Fruit fly (Drosophila melanogaster) whole organism, embryonic: ENCODE data around the gene Or69a.

Source experiments
- Atf-2 ChIP-seq: fragments of 200-800 bp; sonication (Bioruptor generic); optimal IDR thresholded peaks from 2 replicates; lab custom pipeline; 2016; ENCODE audit warnings: missing biosample characterization, missing genetic modification characterization
- B-H2 ChIP-seq: fragments of 200-800 bp; sonication (Bioruptor generic); optimal IDR thresholded peaks from 2 replicates; lab custom pipeline; 2018; ENCODE audit warnings: missing biosample characterization, mild to moderate bottlenecking, missing genetic modification characterization
- CG11398 ChIP-seq: fragments of 200-800 bp; sonication (Bioruptor generic); optimal IDR thresholded peaks from 2 replicates; lab custom pipeline; 2016; ENCODE audit warnings: missing biosample characterization, missing genetic modification characterization
- CG11723 ChIP-seq: fragments of 200-800 bp; sonication (Bioruptor generic); optimal IDR thresholded peaks from 2 replicates; lab custom pipeline; 2017; ENCODE audit warnings: missing biosample characterization, mild to moderate bottlenecking, missing genetic modification characterization
- CG14441 ChIP-seq: fragments of 200-800 bp; sonication (Bioruptor generic); IDR thresholded peaks from 2 replicates; pipeline ENCODE4 v1.3.6; 2022; ENCODE audit warnings: missing biosample characterization, missing genetic modification characterization
- CG14710 ChIP-seq: fragments of 200-800 bp; sonication (Bioruptor generic); optimal IDR thresholded peaks from 3 replicates; lab custom pipeline; 2019; ENCODE audit warnings: missing biosample characterization, mild to moderate bottlenecking, missing genetic modification characterization, moderate library complexity
- CG14860 ChIP-seq: fragments of 200-800 bp; sonication (Bioruptor generic); IDR thresholded peaks from 3 replicates; pipeline ENCODE4 v1.3.6; 2022; ENCODE audit warnings: missing biosample characterization, missing genetic modification characterization; ENCODE audit not compliant: partially characterized antibody
- CG15011 ChIP-seq: fragments of 200-800 bp; sonication (Bioruptor generic); optimal IDR thresholded peaks from 3 replicates; lab custom pipeline; 2018; ENCODE audit warnings: missing biosample characterization, mild to moderate bottlenecking, missing genetic modification characterization
- CG15073 ChIP-seq: fragments of 200-800 bp; sonication (Bioruptor generic); optimal IDR thresholded peaks from 2 replicates; lab custom pipeline; 2016; ENCODE audit warnings: missing biosample characterization, missing genetic modification characterization
- CG1603 ChIP-seq: fragments of 200-800 bp; sonication (Bioruptor generic); optimal IDR thresholded peaks from 2 replicates; lab custom pipeline; 2019; ENCODE audit warnings: missing biosample characterization, mild to moderate bottlenecking, missing genetic modification characterization, moderate library complexity
- CG1647 ChIP-seq: fragments of 200-800 bp; sonication (Bioruptor generic); optimal IDR thresholded peaks from 3 replicates; lab custom pipeline; 2016; ENCODE audit warnings: missing biosample characterization, missing genetic modification characterization
- CG17328 ChIP-seq: fragments of 200-800 bp; sonication (Bioruptor generic); IDR thresholded peaks from 2 replicates; pipeline ENCODE4 v1.3.6; 2022; ENCODE audit warnings: missing biosample characterization, missing genetic modification characterization
- CG18476 ChIP-seq: fragments of 200-800 bp; sonication (Bioruptor generic); optimal IDR thresholded peaks from 2 replicates; lab custom pipeline; 2016; ENCODE audit warnings: missing biosample characterization, mild to moderate bottlenecking, missing genetic modification characterization
- CG18764 ChIP-seq: fragments of 200-800 bp; sonication (Bioruptor generic); optimal IDR thresholded peaks from 3 replicates; lab custom pipeline; 2016; ENCODE audit warnings: missing biosample characterization, missing genetic modification characterization
- CG30403 ChIP-seq: fragments of 200-800 bp; sonication (Bioruptor generic); optimal IDR thresholded peaks from 3 replicates; lab custom pipeline; 2016; ENCODE audit warnings: missing biosample characterization, missing genetic modification characterization
- CG31388 ChIP-seq: fragments of 200-800 bp; sonication (Bioruptor generic); optimal IDR thresholded peaks from 2 replicates; lab custom pipeline; 2016; ENCODE audit warnings: missing biosample characterization, missing genetic modification characterization
- CG33557 ChIP-seq: fragments of 200-800 bp; sonication (Bioruptor generic); optimal IDR thresholded peaks from 2 replicates; lab custom pipeline; 2019; ENCODE audit warnings: missing biosample characterization, mild to moderate bottlenecking, missing genetic modification characterization, moderate library complexity
- CG34422 ChIP-seq: fragments of 200-800 bp; sonication (Bioruptor generic); IDR thresholded peaks from 3 replicates; pipeline ENCODE4 v1.3.6; 2022; ENCODE audit warnings: missing biosample characterization, missing genetic modification characterization
- CG3726 ChIP-seq: fragments of 200-800 bp; sonication (Bioruptor generic); IDR thresholded peaks from 3 replicates; pipeline ENCODE4, ENCODE4 v1.3.6; 2022; ENCODE audit warnings: missing biosample characterization, missing genetic modification characterization
- CG4360 ChIP-seq: fragments of 200-800 bp; sonication (Bioruptor generic); IDR thresholded peaks from 2 replicates; pipeline ENCODE4 v1.3.6; 2022; ENCODE audit warnings: missing biosample characterization, missing genetic modification characterization
- CG43689 ChIP-seq: fragments of 200-800 bp; sonication (Bioruptor generic); IDR thresholded peaks from 2 replicates; pipeline ENCODE4 v1.3.6; 2022; ENCODE audit warnings: missing biosample characterization, missing genetic modification characterization
- CG5245 ChIP-seq: fragments of 200-800 bp; sonication (Bioruptor generic); optimal IDR thresholded peaks from 3 replicates; lab custom pipeline; 2016; ENCODE audit warnings: missing biosample characterization, missing genetic modification characterization
- CkIIα-i1 ChIP-seq: fragments of 200-800 bp; sonication (Bioruptor generic); IDR thresholded peaks from 2 replicates; pipeline ENCODE4 v1.3.6; 2022; ENCODE audit warnings: missing biosample characterization, missing genetic modification characterization
- Dref ChIP-seq: fragments of 200-800 bp; sonication (Bioruptor generic); IDR thresholded peaks from 2 replicates; pipeline ENCODE4 v1.3.6; 2022; ENCODE audit warnings: missing biosample characterization, missing genetic modification characterization
- HmgD ChIP-seq: fragments of 200-800 bp; sonication (Bioruptor generic); optimal IDR thresholded peaks from 3 replicates; lab custom pipeline; 2016; ENCODE audit warnings: missing biosample characterization, missing genetic modification characterization
- Hmx ChIP-seq: fragments of 200-800 bp; sonication (Bioruptor generic); optimal IDR thresholded peaks from 2 replicates; lab custom pipeline; 2016; ENCODE audit warnings: missing biosample characterization, missing genetic modification characterization
- NC2α ChIP-seq: fragments of 200-800 bp; sonication (Bioruptor generic); optimal IDR thresholded peaks from 2 replicates; lab custom pipeline; 2016; ENCODE audit warnings: missing biosample characterization, missing genetic modification characterization
- NK7.1 ChIP-seq: fragments of 200-800 bp; sonication (Bioruptor generic); optimal IDR thresholded peaks from 3 replicates; lab custom pipeline; 2016; ENCODE audit warnings: missing biosample characterization, missing genetic modification characterization
- Optix ChIP-seq: fragments of 200-800 bp; sonication (Bioruptor generic); IDR thresholded peaks from 3 replicates; pipeline ENCODE4 v1.3.6; 2022; ENCODE audit warnings: missing biosample characterization, missing genetic modification characterization
- Poxn ChIP-seq: fragments of 200-800 bp; sonication (Bioruptor generic); IDR thresholded peaks from 2 replicates; pipeline ENCODE4 v1.3.6; 2022; ENCODE audit warnings: missing biosample characterization, missing genetic modification characterization
- Rx ChIP-seq: fragments of 200-800 bp; sonication (Bioruptor generic); IDR thresholded peaks from 2 replicates; pipeline ENCODE4 v1.3.6; 2022; ENCODE audit warnings: missing biosample characterization, missing genetic modification characterization
- Sox102F ChIP-seq: fragments of 200-800 bp; sonication (Bioruptor generic); optimal IDR thresholded peaks from 2 replicates; lab custom pipeline; 2018; ENCODE audit warnings: missing biosample characterization, mild to moderate bottlenecking, missing genetic modification characterization, moderate library complexity
- TFAM ChIP-seq: fragments of 200-800 bp; sonication (Bioruptor generic); optimal IDR thresholded peaks from 2 replicates; lab custom pipeline; 2017; ENCODE audit warnings: missing biosample characterization, missing genetic modification characterization, inconsistent platforms
- aop ChIP-seq: fragments of 200-800 bp; sonication (Bioruptor generic); IDR thresholded peaks from 2 replicates; pipeline ENCODE4 v1.3.6; 2022; ENCODE audit warnings: missing biosample characterization, missing genetic modification characterization
- ase ChIP-seq: fragments of 200-800 bp; sonication (Bioruptor generic); IDR thresholded peaks from 3 replicates; pipeline ENCODE4 v1.3.6; 2022; ENCODE audit warnings: missing biosample characterization, missing genetic modification characterization
- caup ChIP-seq: fragments of 200-800 bp; sonication (Bioruptor generic); optimal IDR thresholded peaks from 3 replicates; lab custom pipeline; 2017; ENCODE audit warnings: missing biosample characterization, mild to moderate bottlenecking, missing genetic modification characterization, moderate library complexity; ENCODE audit not compliant: severe bottlenecking
- lbe ChIP-seq: fragments of 200-800 bp; sonication (Bioruptor generic); optimal IDR thresholded peaks from 2 replicates; lab custom pipeline; 2016; ENCODE audit warnings: missing biosample characterization, mild to moderate bottlenecking, missing genetic modification characterization
- luna ChIP-seq: fragments of 200-800 bp; sonication (Bioruptor generic); optimal IDR thresholded peaks from 2 replicates; lab custom pipeline; 2016; ENCODE audit warnings: missing biosample characterization, missing genetic modification characterization
- otp ChIP-seq: fragments of 200-800 bp; sonication (Bioruptor generic); IDR thresholded peaks from 3 replicates; pipeline ENCODE4, ENCODE4 v1.3.6; 2022; ENCODE audit warnings: missing biosample characterization, missing genetic modification characterization
- peb ChIP-seq: fragments of 200-800 bp; sonication (Bioruptor generic); IDR thresholded peaks from 2 replicates; pipeline ENCODE4 v1.3.6; 2022; ENCODE audit warnings: missing biosample characterization, missing genetic modification characterization
- prd ChIP-seq, 3 experiments: fragments of >200 bp in 2 of 3; fragments of 200-800 bp in 1 of 3; sonication (Bioruptor generic) in 1 of 3; optimal IDR thresholded peaks in 2 of 3; IDR thresholded peaks in 1 of 3; 2 replicates in 2 of 3; 3 replicates in 1 of 3; pipeline versions ENCODE4 v1.3.6 to Lab custom; 2017 to 2022; ENCODE audit warnings: missing biosample characterization in 1 of 3, missing genetic modification characterization in 1 of 3
- repo ChIP-seq: fragments of 200-800 bp; sonication (Bioruptor generic); optimal IDR thresholded peaks from 2 replicates; lab custom pipeline; 2016; ENCODE audit warnings: missing biosample characterization, missing genetic modification characterization
- shn ChIP-seq: fragments of 200-800 bp; sonication (Bioruptor generic); optimal IDR thresholded peaks from 3 replicates; lab custom pipeline; 2016; ENCODE audit warnings: missing biosample characterization, missing genetic modification characterization
- sna ChIP-seq: fragments of 200-800 bp; sonication (Bioruptor generic); IDR thresholded peaks from 2 replicates; pipeline ENCODE4 v1.3.6; 2022; ENCODE audit warnings: missing biosample characterization, missing genetic modification characterization; ENCODE audit not compliant: partially characterized antibody
- stwl ChIP-seq: fragments of 200-800 bp; sonication (Bioruptor generic); optimal IDR thresholded peaks from 3 replicates; lab custom pipeline; 2018; ENCODE audit warnings: missing biosample characterization, mild to moderate bottlenecking, missing genetic modification characterization, moderate library complexity
- tap ChIP-seq: fragments of 200-800 bp; optimal IDR thresholded peaks from 3 replicates; lab custom pipeline; 2019; ENCODE audit warnings: missing biosample characterization, mild to moderate bottlenecking, missing genetic modification characterization, moderate library complexity
- tio ChIP-seq: fragments of 200-800 bp; sonication (Bioruptor generic); optimal IDR thresholded peaks from 2 replicates; lab custom pipeline; 2017; ENCODE audit warnings: missing biosample characterization, missing genetic modification characterization, inconsistent platforms
- vnd ChIP-seq: fragments of 200-800 bp; sonication (Bioruptor generic); IDR thresholded peaks from 3 replicates; pipeline ENCODE4 v1.3.6; 2022; ENCODE audit warnings: missing biosample characterization, missing genetic modification characterization; ENCODE audit not compliant: partially characterized antibody
- wdn ChIP-seq: fragments of 200-800 bp; sonication (Bioruptor generic); IDR thresholded peaks from 2 replicates; pipeline ENCODE4 v1.3.6; 2022; ENCODE audit warnings: missing biosample characterization, missing genetic modification characterization

Gene Or69a

DNA sequence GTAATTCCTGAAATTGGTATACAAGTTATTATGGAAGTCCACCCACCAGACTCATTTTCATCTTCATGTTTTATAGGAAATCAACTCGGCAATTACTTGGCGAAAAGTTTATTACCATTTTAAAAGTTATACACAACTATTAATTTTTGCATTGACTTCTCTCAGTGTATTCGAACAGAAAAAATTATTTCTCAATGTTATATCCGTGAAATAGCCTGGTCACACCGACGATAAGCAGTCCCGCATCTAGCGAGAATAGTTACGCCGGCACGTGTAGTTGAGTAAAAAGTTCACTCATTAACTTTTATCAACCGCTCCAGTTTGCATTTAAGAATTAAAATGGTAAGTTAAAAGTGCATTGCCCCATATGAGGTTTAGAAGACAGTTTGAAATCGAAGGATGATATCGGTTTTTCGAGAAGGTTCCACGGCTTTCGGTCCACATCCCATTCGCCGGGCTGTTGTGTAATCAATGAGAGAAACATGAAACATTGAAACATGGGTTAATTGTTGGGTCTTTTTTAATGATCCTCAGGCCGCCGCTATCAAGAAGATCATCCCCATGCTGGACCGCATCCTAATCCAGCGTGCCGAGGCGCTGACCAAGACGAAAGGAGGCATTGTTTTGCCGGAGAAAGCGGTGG, 48.4 kb upstream of the Or69a start, which contains the start of gene CG11267 (continued):
- TF ChIP-seq otp (GFP tag; lab: Robert Waterston, UW) (peak; percentile 94), luna (GFP tag; lab: Kevin White, UChicago) (peak; percentile 62), TFAM (GFP tag; lab: Kevin White, UChicago) (no peak), tio (GFP tag; lab: Kevin White, UChicago) (peak; percentile 65), lbe (GFP tag; lab: Kevin White, UChicago) (peak; percentile 64), CG11723 (GFP tag; lab: Kevin White, UChicago) (peak; percentile 49), aop (GFP tag; lab: Robert Waterston, UW) (peak; percentile 85), CG30403 (GFP tag; lab: Kevin White, UChicago) (peak; percentile 88), CG15011 (GFP tag; lab: Kevin White, UChicago) (peak; percentile 72), CG43689 (no peak), tap (peak; percentile 88), CG18476 (GFP tag; lab: Kevin White, UChicago) (peak; percentile 72), Atf-2 (GFP tag; lab: Kevin White, UChicago) (peak; percentile 72), Optix (GFP tag; lab: Robert Waterston, UW) (peak; percentile 52; the same call in 1 of the 3 replicates), Sox102F (GFP tag; lab: Kevin White, UChicago) (peak; percentile 82), CG3726 (peak; percentile 86), caup (GFP tag; lab: Kevin White, UChicago) (peak; percentile 91), CG1647 (GFP tag; lab: Kevin White, UChicago) (peak; percentile 84), CG33557 (GFP tag; lab: Kevin White, UChicago) (peak; percentile 45), CG4360 (GFP tag; lab: Robert Waterston, UW) (0 out of 2 replicates have a peak, but pooled peaks have one; percentile 8), Dref (peak; percentile 50), CG14710 (tag; lab: Kevin White, UChicago) (peak; percentile 82), HmgD (GFP tag; lab: Kevin White, UChicago) (peak; percentile 76), CG18764 (GFP tag; lab: Kevin White, UChicago) (peak; percentile 77), CG34422 (GFP tag; lab: Robert Waterston, UW) (peak; percentile 93), vnd (GFP tag; lab: Robert Waterston, UW) (no peak), CG5245 (peak; percentile 77), CkIIα-i1 (GFP tag; lab: Robert Waterston, UW) (peak; percentile 55; the same call in 1 of the 2 replicates), CG1603 (tag; lab: Kevin White, UChicago) (peak; percentile 89), CG14441 (GFP tag; lab: Robert Waterston, UW) (peak; percentile 94), CG17328 (GFP tag; lab: Robert Waterston, UW) (peak; percentile 86), stwl (tag; lab: Kevin White, UChicago) (peak; percentile 35), wdn (peak; percentile 88), repo (peak; percentile 47), CG14860 (GFP tag; lab: Robert Waterston, UW) (no peak), Hmx (peak; percentile 12), NK7.1 (GFP tag; lab: Kevin White, UChicago) (peak; percentile 71), CG31388 (peak; percentile 81), CG15073 (no peak), prd (optimal IDR thresholded peaks at IDR 0.05; lab: Kevin White, UChicago) (no peak), prd (GFP tag; IDR thresholded peaks at IDR 0.05; lab: Robert Waterston, UW) (peak; percentile 88), NC2α (no peak), Poxn (GFP tag; lab: Robert Waterston, UW) (peak; percentile 66; the same call in 1 of the 2 replicates), peb (GFP tag; lab: Robert Waterston, UW) (peak; percentile 73), sna (no peak), ase (GFP tag; lab: Robert Waterston, UW) (peak; percentile 94), CG11398 (GFP tag; lab: Kevin White, UChicago) (peak; percentile 47), shn (peak; percentile 51), B-H2 (GFP tag; lab: Kevin White, UChicago) (peak; percentile 39), Rx (GFP tag; lab: Robert Waterston, UW) (peak; percentile 91)
